Fruit fly (Drosophila melanogaster) whole organism, embryonic: ENCODE data around the gene corto.

Experiments
- Awh ChIP-seq: fragments of 200-800 bp; sonication (Bioruptor generic); IDR thresholded peaks from 2 replicates; pipeline ENCODE4, ENCODE4 v1.3.6; 2022; ENCODE audit warnings: missing biosample characterization, missing genetic modification characterization
- CG11247 ChIP-seq: fragments of 200-800 bp; sonication (Bioruptor generic); IDR thresholded peaks from 2 replicates; pipeline ENCODE4 v1.3.6; 2022; ENCODE audit warnings: missing biosample characterization, missing genetic modification characterization
- CG11456 ChIP-seq: fragments of 200-800 bp; sonication (Bioruptor generic); IDR thresholded peaks from 3 replicates; pipeline ENCODE4 v1.3.6; 2022; ENCODE audit warnings: missing biosample characterization, missing genetic modification characterization
- CG13424 ChIP-seq: fragments of 200-800 bp; sonication (Bioruptor generic); optimal IDR thresholded peaks from 2 replicates; lab custom pipeline; 2019; ENCODE audit warnings: missing biosample characterization, mild to moderate bottlenecking, missing genetic modification characterization, moderate library complexity
- CG15696 ChIP-seq: fragments of 200-800 bp; sonication (Bioruptor generic); optimal IDR thresholded peaks from 2 replicates; lab custom pipeline; 2019; ENCODE audit warnings: missing biosample characterization, mild to moderate bottlenecking, missing genetic modification characterization, moderate library complexity
- CG1647 ChIP-seq: fragments of 200-800 bp; sonication (Bioruptor generic); optimal IDR thresholded peaks from 3 replicates; lab custom pipeline; 2016; ENCODE audit warnings: missing biosample characterization, missing genetic modification characterization
- CG17186 ChIP-seq: fragments of 200-800 bp; sonication (Bioruptor generic); optimal IDR thresholded peaks from 3 replicates; lab custom pipeline; 2017; ENCODE audit warnings: missing biosample characterization, missing genetic modification reagents, missing genetic modification characterization
- CG17359 ChIP-seq: fragments of 200-800 bp; sonication (Bioruptor generic); optimal IDR thresholded peaks from 3 replicates; lab custom pipeline; 2018; ENCODE audit warnings: missing biosample characterization, mild to moderate bottlenecking, missing genetic modification characterization, moderate library complexity
- CG18262 ChIP-seq: fragments of 200-800 bp; optimal IDR thresholded peaks from 3 replicates; lab custom pipeline; 2019; ENCODE audit warnings: missing biosample characterization, mild to moderate bottlenecking, missing genetic modification characterization, moderate library complexity
- CG2199 ChIP-seq: fragments of 200-800 bp; sonication (Bioruptor generic); IDR thresholded peaks from 3 replicates; pipeline ENCODE4 v1.3.6; 2022; ENCODE audit warnings: missing biosample characterization, missing genetic modification characterization
- CG2712 ChIP-seq: fragments of 200-800 bp; optimal IDR thresholded peaks from 3 replicates; lab custom pipeline; 2019; ENCODE audit warnings: missing biosample characterization, mild to moderate bottlenecking, missing genetic modification characterization, moderate library complexity
- CG3065 ChIP-seq: fragments of 200-800 bp; sonication (Bioruptor generic); optimal IDR thresholded peaks from 2 replicates; lab custom pipeline; 2016; ENCODE audit warnings: missing biosample characterization, missing genetic modification characterization
- CG4328 ChIP-seq: fragments of 200-800 bp; sonication (Bioruptor generic); optimal IDR thresholded peaks from 3 replicates; lab custom pipeline; 2017; ENCODE audit warnings: missing biosample characterization, missing genetic modification reagents, missing genetic modification characterization
- CG6689 ChIP-seq: fragments of 200-800 bp; sonication (Bioruptor generic); IDR thresholded peaks from 2 replicates; pipeline ENCODE4 v1.3.6; 2022; ENCODE audit warnings: missing biosample characterization, missing genetic modification characterization
- CG6791 ChIP-seq: fragments of 200-800 bp; sonication (Bioruptor generic); IDR thresholded peaks from 3 replicates; pipeline ENCODE4 v1.3.6; 2022; ENCODE audit warnings: missing biosample characterization, missing genetic modification characterization; ENCODE audit not compliant: partially characterized antibody
- CG8924 ChIP-seq: fragments of 200-800 bp; optimal IDR thresholded peaks from 3 replicates; lab custom pipeline; 2019; ENCODE audit warnings: missing biosample characterization, mild to moderate bottlenecking, missing genetic modification characterization, moderate library complexity
- Dfd ChIP-seq, 2 experiments: fragments of >200 bp; optimal IDR thresholded peaks; 2 replicates each; lab custom pipeline; 2017; ENCODE audit warnings: missing biosample characterization in 2 of 2, missing genetic modification characterization in 2 of 2
- Doc2 ChIP-seq: fragments of 200-800 bp; sonication (Bioruptor generic); IDR thresholded peaks from 2 replicates; pipeline ENCODE4 v1.3.6; 2022; ENCODE audit warnings: missing biosample characterization, missing genetic modification characterization
- HmgD ChIP-seq: fragments of 200-800 bp; sonication (Bioruptor generic); optimal IDR thresholded peaks from 3 replicates; lab custom pipeline; 2016; ENCODE audit warnings: missing biosample characterization, missing genetic modification characterization
- Nf-YC ChIP-seq: fragments of 200-800 bp; optimal IDR thresholded peaks from 3 replicates; lab custom pipeline; 2019; ENCODE audit warnings: missing biosample characterization, mild to moderate bottlenecking, missing genetic modification characterization, moderate library complexity
- abd-A ChIP-seq: fragments of 200-800 bp; sonication (Bioruptor generic); optimal IDR thresholded peaks from 3 replicates; lab custom pipeline; 2019; ENCODE audit warnings: missing biosample characterization, mild to moderate bottlenecking, missing genetic modification characterization, moderate library complexity
- al ChIP-seq: fragments of 200-800 bp; sonication (Bioruptor generic); IDR thresholded peaks from 2 replicates; pipeline ENCODE4 v1.3.6; 2022; ENCODE audit warnings: missing biosample characterization, missing genetic modification characterization
- az2 ChIP-seq: fragments of 200-800 bp; sonication (Bioruptor generic); optimal IDR thresholded peaks from 3 replicates; lab custom pipeline; 2016; ENCODE audit warnings: missing biosample characterization, missing genetic modification characterization
- crol ChIP-seq: fragments of 200-800 bp; sonication (Bioruptor generic); IDR thresholded peaks from 2 replicates; pipeline ENCODE4 v1.3.6; 2022; ENCODE audit warnings: missing biosample characterization, missing genetic modification characterization
- cwo ChIP-seq: fragments of 200-800 bp; sonication (Bioruptor generic); optimal IDR thresholded peaks from 3 replicates; lab custom pipeline; 2017; ENCODE audit warnings: missing biosample characterization, missing genetic modification characterization, mild to moderate bottlenecking, moderate library complexity, missing genetic modification reagents
- eyg ChIP-seq: fragments of 200-800 bp; sonication (Bioruptor generic); optimal IDR thresholded peaks from 3 replicates; lab custom pipeline; 2016; ENCODE audit warnings: missing biosample characterization, missing genetic modification characterization
- gcm ChIP-seq: fragments of 200-800 bp; sonication (Bioruptor generic); optimal IDR thresholded peaks from 2 replicates; lab custom pipeline; 2019; ENCODE audit warnings: missing biosample characterization, mild to moderate bottlenecking, missing genetic modification characterization, moderate library complexity
- gsb-n ChIP-seq: fragments of 200-800 bp; sonication (Bioruptor generic); optimal IDR thresholded peaks from 3 replicates; lab custom pipeline; 2018; ENCODE audit warnings: missing biosample characterization, mild to moderate bottlenecking, missing genetic modification characterization
- insv ChIP-seq, 2 experiments: fragments of 200-800 bp; sonication (Bioruptor generic); optimal IDR thresholded peaks; 3 replicates each; lab custom pipeline; 2016 to 2018; ENCODE audit warnings: missing biosample characterization in 2 of 2, missing genetic modification characterization in 2 of 2
- lov ChIP-seq, 2 experiments: fragments of 200-800 bp in 1 of 2; fragments of >200 bp in 1 of 2; sonication (Bioruptor generic) in 1 of 2; IDR thresholded peaks in 1 of 2; optimal IDR thresholded peaks in 1 of 2; 2 replicates in 1 of 2; 3 replicates in 1 of 2; pipeline versions ENCODE4 v1.3.6 to Lab custom; 2017 to 2022; ENCODE audit warnings: missing biosample characterization in 1 of 2, missing genetic modification characterization in 1 of 2
- pb ChIP-seq: fragments of 200-800 bp; sonication (Bioruptor generic); optimal IDR thresholded peaks from 3 replicates; lab custom pipeline; 2016; ENCODE audit warnings: missing biosample characterization, missing genetic modification characterization
- pros ChIP-seq: fragments of 200-800 bp; sonication (Bioruptor generic); optimal IDR thresholded peaks from 3 replicates; lab custom pipeline; 2019; ENCODE audit warnings: missing biosample characterization, mild to moderate bottlenecking, missing genetic modification characterization, moderate library complexity
- run ChIP-seq: fragments of 200-800 bp; sonication (Bioruptor generic); optimal IDR thresholded peaks from 3 replicates; lab custom pipeline; 2018; ENCODE audit warnings: missing biosample characterization, mild to moderate bottlenecking, missing genetic modification characterization
- scrt ChIP-seq: fragments of 200-800 bp; sonication (Bioruptor generic); optimal IDR thresholded peaks from 2 replicates; lab custom pipeline; 2018; ENCODE audit warnings: missing biosample characterization, mild to moderate bottlenecking, missing genetic modification characterization, moderate library complexity
- sens ChIP-seq: fragments of 200-800 bp; sonication (Bioruptor generic); peaks from one replicate; lab custom pipeline; 2016; ENCODE audit warnings: missing biosample characterization, missing genetic modification characterization
- sqz ChIP-seq: fragments of 200-800 bp; sonication (Bioruptor generic); optimal IDR thresholded peaks from 3 replicates; lab custom pipeline; 2018; ENCODE audit warnings: missing biosample characterization, mild to moderate bottlenecking, missing genetic modification characterization
- tll ChIP-seq, 2 experiments: fragments of 200-800 bp in 1 of 2; fragments of >200 bp in 1 of 2; sonication (Bioruptor generic) in 1 of 2; optimal IDR thresholded peaks; 2 replicates each; lab custom pipeline; 2017 to 2019; ENCODE audit warnings: missing biosample characterization in 2 of 2, missing genetic modification characterization in 2 of 2, mild to moderate bottlenecking in 1 of 2, moderate library complexity in 1 of 2
- tx ChIP-seq: fragments of 200-800 bp; sonication (Bioruptor generic); optimal IDR thresholded peaks from 2 replicates; lab custom pipeline; 2016; ENCODE audit warnings: missing biosample characterization, missing genetic modification characterization
- vvl ChIP-seq: fragments of 200-800 bp; sonication (Bioruptor generic); IDR thresholded peaks from 2 replicates; pipeline ENCODE4 v1.3.6; 2022; ENCODE audit warnings: missing biosample characterization, missing genetic modification characterization
- zen2 ChIP-seq: fragments of 200-800 bp; sonication (Bioruptor generic); IDR thresholded peaks from 3 replicates; pipeline ENCODE4 v1.3.6; 2022; ENCODE audit warnings: missing biosample characterization, missing genetic modification characterization; ENCODE audit not compliant: partially characterized antibody
- zf30C ChIP-seq: fragments of 200-800 bp; sonication (Bioruptor generic); optimal IDR thresholded peaks from 3 replicates; lab custom pipeline; 2018; ENCODE audit warnings: missing biosample characterization, mild to moderate bottlenecking, missing genetic modification characterization
- zfh2 ChIP-seq: fragments of 200-800 bp; sonication (Bioruptor generic); optimal IDR thresholded peaks from 2 replicates; lab custom pipeline; 2016; ENCODE audit warnings: missing biosample characterization, missing genetic modification characterization

corto gene

dm6 chr3R:5097866-5098484, 11.1 kb upstream of the corto start (continued):
- TF ChIP-seq az2 (GFP tag; lab: Kevin White, UChicago) = peak; percentile 4
- peak; percentile 11; the same call in 1 of the 2 replicates for TF ChIP-seq Awh (GFP tag; lab: Robert Waterston, UW)
- TF ChIP-seq zfh2 (GFP tag; lab: Kevin White, UChicago) = no peak
- TF ChIP-seq zf30C = peak; percentile 74
- no peak for TF ChIP-seq al (GFP tag; lab: Robert Waterston, UW)
- TF ChIP-seq gcm (GFP tag; lab: Kevin White, UChicago) = peak; percentile 88
- peak; percentile 85 for TF ChIP-seq sens (GFP tag; lab: Kevin White, UChicago)
- TF ChIP-seq CG2199 (GFP tag; lab: Robert Waterston, UW) = peak; percentile 75; the same call in 1 of the 3 replicates
- peak; percentile 0 for TF ChIP-seq CG8924 (tag; lab: Kevin White, UChicago)
- TF ChIP-seq tll (GFP tag; optimal IDR thresholded peaks at IDR 0.05; lab: Kevin White, UChicago) = peak in 1 of 2 experiments; percentile 3
- no peak for TF ChIP-seq CG13424 (tag; lab: Kevin White, UChicago)
- TF ChIP-seq pros = peak; percentile 55
- no peak for TF ChIP-seq Dfd (GFP tag; optimal IDR thresholded peaks at IDR 0.05; lab: Kevin White, UChicago)
- peak; percentile 19 for TF ChIP-seq CG2712 (tag; lab: Kevin White, UChicago)
- TF ChIP-seq, all 482 proteins: peak for 28

- TF ChIP-seq CG1647 (GFP tag; lab: Kevin White, UChicago) (no peak), lov (optimal IDR thresholded peaks at IDR 0.05; lab: Kevin White, UChicago) (no peak), lov (GFP tag; IDR thresholded peaks at IDR 0.05; lab: Robert Waterston, UW) (0 out of 3 replicates have a peak, but pooled peaks have one; percentile 27), gsb-n (tag; lab: Kevin White, UChicago) (peak; percentile 28), crol (GFP tag; lab: Robert Waterston, UW) (peak; percentile 78), vvl (GFP tag; lab: Robert Waterston, UW) (peak; percentile 58; the same call in 1 of the 2 replicates), CG11456 (0 out of 3 replicates have a peak, but pooled peaks have one; percentile 29), sens (GFP tag; lab: Kevin White, UChicago) (peak; percentile 9), Doc2 (GFP tag; lab: Robert Waterston, UW) (no peak)
- TF ChIP-seq, all 482 proteins: peak for 6
Observed at dm6 chr3R:5097175-5097574, 10.3 kb upstream of the corto start.

dm6 chr3R:5095930-5096572, 9.2 kb upstream of the corto start:
- TF ChIP-seq crol (GFP tag; lab: Robert Waterston, UW) (peak; percentile 63), abd-A (tag; lab: Kevin White, UChicago) (peak; percentile 44), run (tag; lab: Kevin White, UChicago) (peak; percentile 5), CG17186 (GFP tag; lab: Kevin White, UChicago) (no peak), CG6791 (GFP tag; lab: Robert Waterston, UW) (0 out of 3 replicates have a peak, but pooled peaks have one; percentile 5), CG3065 (GFP tag; lab: Kevin White, UChicago) (peak; percentile 62), tx (GFP tag; lab: Kevin White, UChicago) (no peak), pros (peak; percentile 82), sqz (GFP tag; lab: Kevin White, UChicago) (peak; percentile 75), HmgD (GFP tag; lab: Kevin White, UChicago) (no peak), gsb-n (tag; lab: Kevin White, UChicago) (peak; percentile 95), eyg (GFP tag; lab: Kevin White, UChicago) (no peak)

- TF ChIP-seq Nf-YC = peak; percentile 62
- TF ChIP-seq cwo (GFP tag; lab: Kevin White, UChicago) = no peak
- TF ChIP-seq pb = no peak
- TF ChIP-seq CG15696 (tag; lab: Kevin White, UChicago) = no peak
- no peak for TF ChIP-seq insv (GFP tag; optimal IDR thresholded peaks at IDR 0.05; lab: Kevin White, UChicago)
- TF ChIP-seq scrt (GFP tag; lab: Kevin White, UChicago) = no peak
- TF ChIP-seq CG17359 = peak; percentile 17
- TF ChIP-seq CG4328 = no peak
- TF ChIP-seq CG18262 (tag; lab: Kevin White, UChicago) = peak; percentile 42
- TF ChIP-seq CG11247 = no peak
- TF ChIP-seq zen2 = no peak
- 0 out of 2 replicates have a peak, but pooled peaks have one; percentile 29 for TF ChIP-seq CG6689 (GFP tag; lab: Robert Waterston, UW)
Observed at dm6 chr3R:5095137-5095802, 8.4 kb upstream of the corto start.
